Worm (Caenorhabditis elegans): Measurements from ENCODE around the gene Y45G12B.3.

Y45G12B.3 gene

DNA sequence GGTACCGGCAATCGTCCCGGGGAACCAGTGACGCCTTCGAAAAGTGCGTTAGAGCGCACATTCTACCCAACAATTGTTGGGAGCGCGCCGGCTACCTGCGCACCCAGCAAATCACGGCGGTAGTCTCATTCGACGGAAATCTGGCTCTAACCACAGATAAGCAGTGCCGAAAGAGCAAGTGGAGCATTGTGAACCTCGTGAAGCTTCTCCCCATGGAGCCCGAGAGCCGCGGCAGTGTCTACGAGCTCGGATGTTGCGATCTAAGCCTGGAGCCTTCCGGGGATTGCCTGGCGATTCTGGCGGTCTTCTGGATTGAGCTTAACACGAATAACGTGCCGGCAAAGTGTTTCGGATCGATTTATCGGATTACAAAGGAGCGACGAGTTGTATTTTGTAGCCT is 56.5 kb downstream of the Y45G12B.3 start:
- no peak for TF ChIP-seq aly-2 (tag; optimal IDR thresholded peaks at IDR 0.05)
- TF ChIP-seq dpl-1 (GFP tag; optimal IDR thresholded peaks at IDR 0.05) = peak in 1 of 3 experiments; percentile 1
- TF ChIP-seq efl-1 (optimal IDR thresholded peaks at IDR 0.05) = no peak
- TF ChIP-seq efl-1 (GFP tag; optimal IDR thresholded peaks at IDR 0.05 in 1 of 2) = peak in 1 of 2 experiments; percentile 10

DNA sequence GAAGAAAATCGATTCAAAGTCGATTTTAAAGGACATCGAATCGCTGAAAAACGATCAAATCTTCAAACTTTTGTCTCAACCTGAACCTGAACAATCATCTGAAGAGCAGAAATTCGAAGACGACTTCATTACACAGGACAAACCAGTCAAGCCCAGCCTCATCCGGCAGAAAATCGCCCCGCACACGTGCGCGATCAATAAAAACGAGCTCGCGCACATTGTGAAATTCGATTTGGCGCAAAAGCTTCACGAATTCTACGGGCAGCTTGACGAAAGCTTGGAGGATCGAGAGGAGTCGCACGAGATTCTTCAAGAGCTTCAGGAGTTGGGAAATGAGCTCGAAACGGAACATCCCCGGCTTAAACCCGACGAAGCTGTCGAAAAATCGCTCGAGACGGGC is 57.0 kb downstream of the Y45G12B.3 start, which contains the start of gene W02H5.2:
W02H5.2 (plus strand) TSS at position 301 of the 400 bp plus-strand sequence.
- TF ChIP-seq zip-4 (GFP tag; optimal IDR thresholded peaks at IDR 0.05) (no peak), egl-27 (tag; optimal IDR thresholded peaks at IDR 0.05) (no peak), isw-1 (GFP tag; IDR thresholded peaks at IDR 0.05) (no peak), mef-2 (tag; optimal IDR thresholded peaks at IDR 0.05) (no peak)

DNA sequence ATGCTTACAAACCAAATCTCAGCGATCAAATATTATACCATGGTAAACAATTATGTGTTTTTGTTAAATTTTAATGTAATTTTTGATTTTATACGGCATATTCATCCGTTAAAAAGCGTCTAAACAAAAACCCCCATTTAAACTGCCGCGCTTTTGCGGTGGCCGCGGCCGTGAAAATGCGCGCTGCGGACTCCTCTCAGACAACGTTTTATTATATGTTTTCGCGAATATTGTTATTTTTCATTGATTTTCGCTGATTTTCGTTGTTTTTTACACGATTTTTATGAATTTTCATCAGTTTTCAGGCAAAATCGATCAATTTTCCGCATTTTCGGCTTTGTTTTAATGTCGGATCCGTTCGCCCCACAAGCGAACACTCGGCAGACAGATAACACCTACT is 57.5 kb downstream of the Y45G12B.3 start, which contains the start of gene W02H5.19:
W02H5.19 (plus strand) TSS at position 346 of the 400 bp plus-strand sequence.
- TF ChIP-seq dpl-1 (GFP tag; optimal IDR thresholded peaks at IDR 0.05) (peak; percentile 94 to 98 (median 97)), jun-1 (tag; optimal IDR thresholded peaks at IDR 0.05) (no peak), tbx-2 (tag; optimal IDR thresholded peaks at IDR 0.05) (peak; percentile 96), irx-1 (tag; optimal IDR thresholded peaks at IDR 0.05) (peak; percentile 97), egl-27 (tag; optimal IDR thresholded peaks at IDR 0.05) (no peak), lin-14 (GFP tag; optimal IDR thresholded peaks at IDR 0.05) (no peak), vab-15 (tag; optimal IDR thresholded peaks at IDR 0.05) (peak; percentile 82), nhr-237 (tag; optimal IDR thresholded peaks at IDR 0.05) (no peak), nhr-90 (tag; optimal IDR thresholded peaks at IDR 0.05; ENCODE audit: poor library complexity) (peak; percentile 97), Y116A8C.19 (tag; optimal IDR thresholded peaks at IDR 0.05; ENCODE audit: borderline replicate concordance) (peak; percentile 87), nhr-77 (tag; optimal IDR thresholded peaks at IDR 0.05) (peak; percentile 43), nhr-19 (GFP tag; conservative IDR thresholded peaks at IDR 0.05) (peak; percentile 89), nhr-47 (tag; optimal IDR thresholded peaks at IDR 0.05) (peak; percentile 95), efl-1 (optimal IDR thresholded peaks at IDR 0.05) (peak; percentile 97 to 98), efl-1 (GFP tag; optimal IDR thresholded peaks at IDR 0.05 in 1 of 2) (peak; percentile 97 to 100), zip-4 (GFP tag; optimal IDR thresholded peaks at IDR 0.05) (peak; percentile 81), mab-9 (GFP tag; IDR thresholded peaks at IDR 0.05) (peak; percentile 82), mef-2 (tag; optimal IDR thresholded peaks at IDR 0.05) (no peak), ceh-90 (tag; optimal IDR thresholded peaks at IDR 0.05) (peak; percentile 96), alr-1 (tag; optimal IDR thresholded peaks at IDR 0.05; ENCODE audit: borderline replicate concordance) (no peak), C34B4.2 (tag; optimal IDR thresholded peaks at IDR 0.05) (peak; percentile 56), lin-13 (GFP tag; optimal IDR thresholded peaks at IDR 0.05) (peak; percentile 67), mdl-1 (tag; optimal IDR thresholded peaks at IDR 0.05) (peak in 1 of 2 experiments; percentile 42), skn-1 (tag; optimal IDR thresholded peaks at IDR 0.05) (peak; percentile 69), snpc-4 (tag; optimal IDR thresholded peaks at IDR 0.05) (peak; percentile 56), elt-2 (tag; optimal IDR thresholded peaks at IDR 0.05) (peak; percentile 84), lir-3 (tag; optimal IDR thresholded peaks at IDR 0.05; ENCODE audit: poor library complexity) (no peak), sup-37 (GFP tag; optimal IDR thresholded peaks at IDR 0.05) (peak; percentile 78), rnt-1 (tag; optimal IDR thresholded peaks at IDR 0.05) (peak; percentile 100), grh-1 (GFP tag; IDR thresholded peaks at IDR 0.05) (peak; percentile 78), ets-5 (GFP tag; IDR thresholded peaks at IDR 0.05) (no peak), lin-15B (tag; optimal IDR thresholded peaks at IDR 0.05) (peak; percentile 56), fkh-4 (tag; optimal IDR thresholded peaks at IDR 0.05; ENCODE audit: borderline replicate concordance) (peak; percentile 98), unc-98 (GFP tag; IDR thresholded peaks at IDR 0.05) (peak; percentile 79), ceh-82 (tag; optimal IDR thresholded peaks at IDR 0.05) (peak; percentile 71 to 81 (median 79)), tlp-1 (tag; optimal IDR thresholded peaks at IDR 0.05) (no peak), ces-1 (GFP tag; optimal IDR thresholded peaks at IDR 0.05) (no peak), pax-3 (tag; optimal IDR thresholded peaks at IDR 0.05) (peak; percentile 95), lin-39 (tag; optimal IDR thresholded peaks at IDR 0.05) (peak; percentile 70), nhr-76 (tag; optimal IDR thresholded peaks at IDR 0.05) (no peak), unc-130 (tag; optimal IDR thresholded peaks at IDR 0.05) (peak; percentile 60), nhr-11 (tag; optimal IDR thresholded peaks at IDR 0.05) (peak; percentile 43), nhr-28 (tag; optimal IDR thresholded peaks at IDR 0.05) (no peak), hlh-17 (GFP tag; optimal IDR thresholded peaks at IDR 0.05; ENCODE audit: borderline replicate concordance) (peak; percentile 66), hpl-2 (GFP tag; optimal IDR thresholded peaks at IDR 0.05) (no peak)
